Worm (Caenorhabditis elegans) whole organism, L3 larva: ENCODE data around the gene C25A8.5.
A peak's percentile ranks its signal among the peaks of the same experiment; 100 is the strongest.

Experiments
- R02D3.7 ChIP-seq: fragments of 150-350 bp; optimal IDR thresholded peaks from 2 replicates; lab custom pipeline; 2014; ENCODE audit warnings: missing biosample characterization, missing genetic modification characterization
- ama-1 ChIP-seq: fragments of 150-350 bp; optimal IDR thresholded peaks from 2 replicates; lab custom pipeline; 2018
- ceh-28 ChIP-seq: fragments of 150-350 bp; optimal IDR thresholded peaks from 2 replicates; lab custom pipeline; 2014; ENCODE audit warnings: missing biosample characterization, missing genetic modification reagents, missing genetic modification characterization
- ceh-82 ChIP-seq: fragments of 150-350 bp; optimal IDR thresholded peaks from 2 replicates; lab custom pipeline; 2014; ENCODE audit warnings: missing biosample characterization, missing genetic modification characterization
- daf-12 ChIP-seq: fragments of 150-350 bp; optimal IDR thresholded peaks from 2 replicates; lab custom pipeline; 2014; ENCODE audit warnings: missing biosample characterization, missing genetic modification reagents, missing genetic modification characterization
- egl-27 ChIP-seq: sonication (generic microtip); optimal IDR thresholded peaks from 4 replicates; lab custom pipeline; 2017; ENCODE audit warnings: missing biosample characterization, missing genetic modification reagents, missing genetic modification characterization
- egl-5 ChIP-seq: fragments of 150-350 bp; optimal IDR thresholded peaks from 2 replicates; lab custom pipeline; 2017; ENCODE audit warnings: missing biosample characterization, missing genetic modification reagents, missing genetic modification characterization, inconsistent platforms
- elt-2 ChIP-seq: sonication (generic microtip); optimal IDR thresholded peaks from 2 replicates; lab custom pipeline; 2016; ENCODE audit warnings: missing genetic modification reagents, mild to moderate bottlenecking, missing genetic modification characterization, missing compliant biosample characterization
- elt-3 ChIP-seq, 3 experiments: fragments of 150-350 bp in 1 of 3; sonication (generic microtip) in 2 of 3; optimal IDR thresholded peaks; 2 replicates in 2 of 3; 4 replicates in 1 of 3; lab custom pipeline; 2014 to 2017; ENCODE audit warnings: missing biosample characterization in 3 of 3, missing genetic modification characterization in 3 of 3
- eor-1 ChIP-seq, 2 experiments: fragments of 150-350 bp; optimal IDR thresholded peaks; 2 replicates each; lab custom pipeline; 2014 to 2018; ENCODE audit warnings: missing biosample characterization in 2 of 2, missing genetic modification characterization in 2 of 2
- fkh-10 ChIP-seq: sonication (generic microtip); optimal IDR thresholded peaks from 2 replicates; lab custom pipeline; 2017; ENCODE audit warnings: missing biosample characterization, missing genetic modification reagents, missing genetic modification characterization
- fkh-2 ChIP-seq: fragments of 150-350 bp; optimal IDR thresholded peaks from 2 replicates; lab custom pipeline; 2014; ENCODE audit warnings: missing biosample characterization, missing genetic modification reagents, missing genetic modification characterization
- fos-1 ChIP-seq: fragments of 150-350 bp; optimal IDR thresholded peaks from 2 replicates; lab custom pipeline; 2014; ENCODE audit warnings: missing biosample characterization, missing genetic modification characterization
- lin-15B ChIP-seq: fragments of 150-350 bp; optimal IDR thresholded peaks from 2 replicates; lab custom pipeline; 2014; ENCODE audit warnings: missing biosample characterization, missing genetic modification characterization
- lsy-12 ChIP-seq: sonication (generic microtip); optimal IDR thresholded peaks from 2 replicates; lab custom pipeline; 2016; ENCODE audit warnings: mild to moderate bottlenecking, missing genetic modification characterization, missing compliant biosample characterization
- mdl-1 ChIP-seq: fragments of 150-350 bp; optimal IDR thresholded peaks from 2 replicates; lab custom pipeline; 2014; ENCODE audit warnings: missing biosample characterization, missing genetic modification characterization
- mml-1 ChIP-seq: fragments of 150-350 bp; sonication (generic microtip); optimal IDR thresholded peaks from 3 replicates; lab custom pipeline; 2014; ENCODE audit warnings: missing biosample characterization, missing genetic modification characterization
- nfya-1 ChIP-seq: sonication (generic microtip); optimal IDR thresholded peaks from 2 replicates; lab custom pipeline; 2017; ENCODE audit warnings: missing genetic modification characterization, mild to moderate bottlenecking, missing compliant biosample characterization, antibody characterized with exemption, moderate library complexity; ENCODE audit not compliant: insufficient read depth
- nhr-23 ChIP-seq: fragments of 150-350 bp; optimal IDR thresholded peaks from 2 replicates; lab custom pipeline; 2014; ENCODE audit warnings: missing biosample characterization, missing genetic modification reagents, missing genetic modification characterization
- nhr-25 ChIP-seq: sonication (generic microtip); optimal IDR thresholded peaks from 2 replicates; lab custom pipeline; 2017; ENCODE audit warnings: missing biosample characterization, missing genetic modification characterization
- nhr-43 ChIP-seq: sonication (generic microtip); optimal IDR thresholded peaks from 2 replicates; lab custom pipeline; 2016; ENCODE audit warnings: mild to moderate bottlenecking, missing genetic modification characterization, missing compliant biosample characterization; ENCODE audit not compliant: poor library complexity, severe bottlenecking
- nhr-76 ChIP-seq: fragments of 150-350 bp; sonication (generic microtip); optimal IDR thresholded peaks from 5 replicates; lab custom pipeline; 2014; ENCODE audit warnings: missing biosample characterization, missing genetic modification characterization
- pha-4 ChIP-seq: fragments of 150-350 bp; optimal IDR thresholded peaks from 2 replicates; lab custom pipeline; 2014; ENCODE audit warnings: missing biosample characterization, missing genetic modification reagents, missing genetic modification characterization
- pqm-1 ChIP-seq: fragments of 150-350 bp; optimal IDR thresholded peaks from 2 replicates; lab custom pipeline; 2017; ENCODE audit warnings: missing biosample characterization, missing genetic modification characterization, inconsistent platforms
- sea-2 ChIP-seq: fragments of 150-350 bp; sonication (generic microtip); optimal IDR thresholded peaks from 4 replicates; lab custom pipeline; 2014; ENCODE audit warnings: missing biosample characterization, missing genetic modification reagents, missing genetic modification characterization
- skn-1 ChIP-seq: fragments of 150-350 bp; optimal IDR thresholded peaks from 2 replicates; lab custom pipeline; 2014; ENCODE audit warnings: missing biosample characterization, missing genetic modification characterization
- snpc-4 ChIP-seq: fragments of 150-350 bp; optimal IDR thresholded peaks from 2 replicates; lab custom pipeline; 2014; ENCODE audit warnings: missing biosample characterization, missing genetic modification characterization
- ztf-11 ChIP-seq: fragments of 150-350 bp; optimal IDR thresholded peaks from 2 replicates; lab custom pipeline; 2014; ENCODE audit warnings: missing biosample characterization, missing genetic modification characterization
- ztf-4 ChIP-seq: fragments of 150-350 bp; optimal IDR thresholded peaks from 2 replicates; lab custom pipeline; 2014; ENCODE audit warnings: missing biosample characterization, missing genetic modification characterization

The C25A8.5 gene

ce11 chrIV:7023004-7023403 lies 23.7 kb downstream of the C25A8.5 start (continued):
- TF ChIP-seq fkh-2 (tag; lab: Kevin White, UChicago) (no peak), nhr-25 (tag; lab: Kevin White, UChicago) (peak; percentile 2)
- TF ChIP-seq, all 47 proteins: peak for 14

ce11 chrIV:7023858-7024257 lies 24.6 kb downstream of the C25A8.5 start, which contains the start of gene adah-1:
Gene adah-1 (plus strand): TSS chrIV:7024211.
- TF ChIP-seq sea-2 (no peak), mml-1 (tag; lab: Kevin White, UChicago) (peak; percentile 15)

ce11 chrIV:7024829-7025228 lies 25.5 kb downstream of the C25A8.5 start:
- TF ChIP-seq egl-5 (no peak), elt-2 (peak; percentile 49), pqm-1 (tag; lab: Kevin White, UChicago) (peak; percentile 39)

DNA sequence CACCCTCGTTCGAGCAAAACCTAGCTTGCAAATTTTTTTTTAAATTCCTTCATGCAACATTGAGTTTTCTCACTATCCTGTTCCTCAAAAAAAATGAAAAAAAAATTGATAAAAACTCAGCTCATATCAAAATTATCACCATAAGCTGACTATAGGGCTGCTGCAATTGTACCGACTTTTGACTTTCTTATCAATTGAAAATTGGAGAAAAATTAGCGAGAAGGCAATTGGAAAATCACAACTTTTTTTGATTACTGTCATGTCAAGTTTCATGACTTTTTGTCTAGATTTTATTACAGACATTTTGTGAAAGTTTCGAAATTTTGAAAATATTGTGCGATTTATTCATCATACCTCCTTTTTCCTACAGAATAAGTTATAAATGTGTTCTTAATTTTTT lies 26.5 kb downstream of the C25A8.5 start:
- TF ChIP-seq elt-2, result peak; percentile 90
- no peak for TF ChIP-seq ztf-11
- no peak for TF ChIP-seq lin-15B (tag; lab: Kevin White, UChicago)
- TF ChIP-seq ceh-28 (tag; lab: Kevin White, UChicago), result no peak
- TF ChIP-seq pha-4, result peak; percentile 8
- no peak for TF ChIP-seq fkh-10 (GFP tag; lab: Kevin White, UChicago)
- no peak for TF ChIP-seq fos-1 (tag; lab: Kevin White, UChicago)
- TF ChIP-seq skn-1 (tag; lab: Kevin White, UChicago), result no peak
- TF ChIP-seq eor-1 (tag; optimal IDR thresholded peaks at IDR 0.05; lab: Kevin White, UChicago), result no peak
- TF ChIP-seq snpc-4, result no peak
- no peak for TF ChIP-seq mml-1 (tag; lab: Kevin White, UChicago)
- TF ChIP-seq nhr-43 (tag; lab: Kevin White, UChicago), result no peak
- no peak for TF ChIP-seq elt-3 (tag; optimal IDR thresholded peaks at IDR 0.05; lab: Kevin White, UChicago)
- no peak for TF ChIP-seq egl-27
- no peak for TF ChIP-seq lsy-12
- peak; percentile 67 for TF ChIP-seq pqm-1 (tag; lab: Kevin White, UChicago)
- no peak for TF ChIP-seq nhr-23 (tag; lab: Kevin White, UChicago)
- TF ChIP-seq fkh-2 (tag; lab: Kevin White, UChicago), result no peak
- no peak for TF ChIP-seq nfya-1
- TF ChIP-seq ama-1 (lab: Kevin White, UChicago), result no peak
- TF ChIP-seq R02D3.7, result no peak
- TF ChIP-seq ztf-4 (tag; lab: Kevin White, UChicago), result no peak
- no peak for TF ChIP-seq nhr-76 (tag; lab: Kevin White, UChicago)
- TF ChIP-seq mdl-1 (tag; lab: Kevin White, UChicago), result no peak

DNA sequence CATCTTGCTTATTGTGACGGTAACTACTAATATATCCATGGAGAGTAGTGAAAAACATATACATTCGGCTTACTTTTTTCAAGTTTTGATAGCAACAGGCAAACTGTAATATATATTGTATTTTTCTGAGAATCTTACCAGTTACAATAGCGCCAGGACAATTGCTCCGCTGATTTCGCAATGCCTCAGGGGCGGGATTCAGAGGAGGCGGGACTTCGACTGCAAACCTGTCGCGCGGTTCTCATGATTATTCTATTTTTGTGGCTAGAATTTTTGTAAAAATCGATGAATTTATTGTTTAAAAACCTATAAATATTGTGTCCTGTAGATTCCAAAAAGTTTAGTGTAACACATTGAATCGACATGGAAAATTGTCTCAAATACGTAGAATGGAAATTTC lies 31.7 kb downstream of the C25A8.5 start:
- TF ChIP-seq ceh-82 (tag; lab: Kevin White, UChicago) (no peak), fkh-10 (GFP tag; lab: Kevin White, UChicago) (peak; percentile 58)

ce11 chrIV:7032459-7032858 lies 33.2 kb downstream of the C25A8.5 start, which contains the start of gene C06G3.8:
Gene C06G3.8 (minus strand): TSS chrIV:7032559.
- TF ChIP-seq nfya-1, result no peak
- TF ChIP-seq pqm-1 (tag; lab: Kevin White, UChicago), result no peak
- TF ChIP-seq elt-2, result no peak
- TF ChIP-seq nhr-43 (tag; lab: Kevin White, UChicago), result no peak

ce11 chrIV:7035823-7036222 lies 36.5 kb downstream of the C25A8.5 start, which contains the start of gene C06G3.3:
Gene C06G3.3 (plus strand): TSS chrIV:7036123.
- TF ChIP-seq elt-3 (tag; optimal IDR thresholded peaks at IDR 0.05; lab: Kevin White, UChicago), result no peak
- no peak for TF ChIP-seq daf-12 (tag; lab: Kevin White, UChicago)
- TF ChIP-seq pha-4, result peak; percentile 58
